Worm (Caenorhabditis elegans): ENCODE measurements around the gene dbn-1.

Gene dbn-1

DNA sequence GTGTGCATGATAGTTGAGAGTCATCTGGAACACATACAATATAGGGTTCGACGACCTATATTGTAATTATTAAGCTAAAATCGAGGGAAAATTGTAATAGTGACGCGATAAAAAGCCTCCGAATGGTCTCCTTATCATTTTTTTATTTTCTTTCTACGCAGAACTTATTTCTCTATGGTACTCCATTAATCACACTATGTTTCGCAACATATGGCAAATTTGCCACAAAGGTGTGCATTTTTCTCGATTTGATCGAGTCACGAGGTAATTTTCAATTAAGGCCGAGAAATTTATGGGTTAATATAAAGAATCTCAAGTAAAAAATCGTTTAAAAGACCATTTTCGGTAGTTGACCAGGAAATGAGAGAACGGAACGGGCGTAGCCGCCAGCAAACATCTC lies at the start of gene dbn-1:
Gene dbn-1 (minus strand): TSS at position 24 of the 400 bp plus-strand sequence.
- no peak for TF ChIP-seq W03F9.2 (tag; optimal IDR thresholded peaks at IDR 0.05)
- no peak for TF ChIP-seq him-1 (tag; optimal IDR thresholded peaks at IDR 0.05)

DNA sequence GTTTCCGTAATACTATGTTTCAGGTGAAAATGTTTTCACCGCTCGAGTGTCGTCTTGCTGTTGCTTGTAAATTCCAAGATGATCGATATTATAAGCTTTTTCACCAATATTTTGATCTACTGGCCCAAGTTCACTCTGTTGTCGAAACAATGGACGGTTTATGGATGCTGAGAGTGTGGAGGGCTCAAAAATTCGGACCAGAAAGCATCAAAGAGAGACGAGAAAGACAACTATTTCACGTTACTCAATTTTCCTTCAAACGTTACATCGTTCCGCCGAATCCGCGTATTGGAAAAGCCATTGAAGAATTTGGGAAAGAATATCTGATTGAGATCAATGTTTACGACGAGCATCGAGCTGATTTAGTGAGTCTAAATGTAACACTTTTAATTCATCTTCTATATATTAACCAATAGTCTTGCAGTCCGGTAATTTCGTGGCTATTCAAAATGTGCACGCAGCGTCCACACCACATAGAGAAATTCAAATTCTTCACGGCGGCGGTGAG lies 18.4 kb upstream of the dbn-1 start, which contains the start of gene pot-3:
Gene pot-3 (plus strand): TSS at position 17 of the 508 bp plus-strand sequence.
- TF ChIP-seq him-1 (tag; optimal IDR thresholded peaks at IDR 0.05) (no peak), W03F9.2 (tag; optimal IDR thresholded peaks at IDR 0.05) (no peak), dao-5 (tag; optimal IDR thresholded peaks at IDR 0.05) (no peak)

DNA sequence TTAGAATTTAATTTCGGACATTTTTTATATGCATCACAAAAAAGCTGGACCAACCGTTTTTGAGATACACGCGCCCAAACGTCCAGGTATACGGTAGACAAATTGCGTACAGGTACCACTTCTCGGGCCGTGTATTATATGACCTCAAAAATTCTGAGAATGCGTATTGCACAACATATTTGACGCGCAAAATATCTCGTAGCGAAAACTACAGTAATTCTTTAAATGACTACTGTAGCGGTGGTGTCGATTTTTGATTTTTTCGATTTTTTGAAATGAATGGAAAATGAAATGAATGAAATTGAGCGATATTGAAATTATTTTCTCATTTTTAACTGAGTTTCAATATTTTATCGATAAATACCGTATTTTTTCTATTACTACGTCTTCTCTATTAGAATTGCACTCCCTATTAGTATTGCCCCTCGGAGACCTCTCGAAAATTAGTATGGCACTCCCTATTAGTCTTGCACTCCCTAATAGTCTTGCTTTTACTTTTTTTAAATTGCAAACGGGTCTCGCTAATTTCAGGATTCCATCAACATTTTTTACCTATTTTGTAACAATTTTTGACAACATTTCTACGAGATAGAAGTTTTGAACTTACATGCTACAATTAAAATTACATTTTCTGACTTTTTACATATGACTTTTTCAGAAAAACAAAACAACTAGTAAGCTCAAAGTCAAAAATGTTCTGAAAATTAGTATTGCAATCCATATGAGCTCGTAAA lies 17.7 kb upstream of the dbn-1 start:
- no peak for TF ChIP-seq dao-5 (tag; optimal IDR thresholded peaks at IDR 0.05)
- TF ChIP-seq him-1 (tag; optimal IDR thresholded peaks at IDR 0.05): no peak
- no peak for TF ChIP-seq W03F9.2 (tag; optimal IDR thresholded peaks at IDR 0.05)

DNA sequence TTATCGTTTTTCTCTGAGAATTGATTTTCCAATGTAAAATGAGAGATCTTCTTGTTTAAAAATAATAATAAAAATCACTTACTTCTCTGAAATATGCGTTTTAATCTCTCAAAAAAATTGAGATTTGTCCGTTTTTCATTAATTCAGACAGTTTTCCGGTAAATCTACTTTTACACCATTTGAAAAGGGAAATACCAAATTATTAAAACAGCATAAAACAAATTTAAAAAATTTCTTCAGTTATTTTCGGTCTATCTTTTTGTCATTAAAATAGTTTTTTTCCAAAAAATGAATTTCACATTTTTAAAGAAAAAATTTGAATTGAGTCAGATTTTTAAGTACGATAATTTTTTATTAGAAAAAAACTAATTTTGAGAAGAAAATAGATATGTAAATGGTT lies 16.9 kb upstream of the dbn-1 start:
- TF ChIP-seq dao-5 (tag; optimal IDR thresholded peaks at IDR 0.05) (no peak), him-1 (tag; optimal IDR thresholded peaks at IDR 0.05) (no peak), W03F9.2 (tag; optimal IDR thresholded peaks at IDR 0.05) (no peak)

DNA sequence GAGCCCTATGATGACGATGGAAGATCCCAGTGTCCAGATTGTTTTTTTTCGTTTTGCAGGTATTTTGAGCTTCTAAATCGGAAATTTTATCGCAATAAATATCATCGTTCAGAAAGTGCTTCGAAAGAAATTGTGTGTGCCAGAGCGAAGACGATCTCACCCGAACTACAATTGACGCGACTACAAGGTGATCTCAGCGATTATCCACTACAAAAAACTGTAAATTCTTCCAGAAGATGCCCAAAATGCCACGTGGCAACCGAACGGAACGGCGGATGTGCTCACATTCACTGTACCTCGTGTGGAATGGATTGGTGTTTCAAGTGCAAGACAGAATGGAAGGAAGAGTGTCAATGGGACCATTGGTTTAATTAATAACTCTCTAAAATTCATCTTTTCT lies 11.0 kb upstream of the dbn-1 start, which contains the start of gene mdt-29:
Gene mdt-29 (plus strand): TSS at position 301 of the 400 bp plus-strand sequence.
- TF ChIP-seq him-1 (tag; optimal IDR thresholded peaks at IDR 0.05): no peak
- no peak for TF ChIP-seq dao-5 (tag; optimal IDR thresholded peaks at IDR 0.05)
- TF ChIP-seq W03F9.2 (tag; optimal IDR thresholded peaks at IDR 0.05): no peak

DNA sequence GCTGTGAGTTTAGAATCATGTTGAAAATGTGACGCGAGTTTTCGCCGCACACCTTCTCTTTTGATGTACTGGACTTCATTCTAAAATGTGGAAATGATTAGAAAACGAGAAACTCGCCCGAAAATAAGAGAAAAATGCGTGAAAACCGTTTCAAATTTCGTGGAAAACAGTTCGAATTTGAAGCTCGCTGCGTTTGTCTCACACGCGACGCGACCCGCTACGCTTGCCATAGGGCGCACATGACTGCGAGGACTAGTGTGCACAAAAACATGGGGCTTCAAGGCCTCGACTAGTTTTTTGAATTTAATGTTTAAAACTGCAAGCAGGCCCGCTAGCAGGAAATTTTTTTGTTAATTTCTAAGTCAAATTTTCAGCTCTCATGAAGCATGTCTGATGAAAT lies 9.3 kb upstream of the dbn-1 start, which contains the start of the genes cyk-4 and pdr-1:
Gene cyk-4 (minus strand): TSS at position 80 of the 400 bp plus-strand sequence.
Gene pdr-1 (plus strand): TSS at position 369 of the 400 bp plus-strand sequence.
- TF ChIP-seq dao-5 (tag; optimal IDR thresholded peaks at IDR 0.05) (no peak), W03F9.2 (tag; optimal IDR thresholded peaks at IDR 0.05) (no peak), him-1 (tag; optimal IDR thresholded peaks at IDR 0.05) (no peak)

DNA sequence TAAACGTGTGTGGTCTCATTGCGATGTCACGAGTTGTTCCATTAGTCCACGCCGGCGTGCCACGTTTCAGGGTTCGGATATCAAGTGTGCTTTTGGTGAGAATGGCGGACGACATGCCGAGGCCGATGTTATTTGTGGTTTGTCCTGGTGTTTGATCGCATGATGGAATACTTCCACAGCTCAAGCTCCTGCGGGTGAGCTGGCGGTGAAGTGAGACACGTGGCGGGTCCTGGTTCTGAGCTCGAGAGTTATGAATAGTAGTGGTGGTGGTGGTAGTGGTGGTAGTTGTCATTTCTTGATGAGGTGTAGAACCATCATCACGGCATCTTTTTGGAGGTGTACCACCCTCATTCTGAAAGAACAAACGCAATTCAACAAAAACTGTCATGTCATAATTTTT lies 8.1 kb upstream of the dbn-1 start:
- TF ChIP-seq W03F9.2 (tag; optimal IDR thresholded peaks at IDR 0.05) (no peak), him-1 (tag; optimal IDR thresholded peaks at IDR 0.05) (no peak), dao-5 (tag; optimal IDR thresholded peaks at IDR 0.05) (no peak)

DNA sequence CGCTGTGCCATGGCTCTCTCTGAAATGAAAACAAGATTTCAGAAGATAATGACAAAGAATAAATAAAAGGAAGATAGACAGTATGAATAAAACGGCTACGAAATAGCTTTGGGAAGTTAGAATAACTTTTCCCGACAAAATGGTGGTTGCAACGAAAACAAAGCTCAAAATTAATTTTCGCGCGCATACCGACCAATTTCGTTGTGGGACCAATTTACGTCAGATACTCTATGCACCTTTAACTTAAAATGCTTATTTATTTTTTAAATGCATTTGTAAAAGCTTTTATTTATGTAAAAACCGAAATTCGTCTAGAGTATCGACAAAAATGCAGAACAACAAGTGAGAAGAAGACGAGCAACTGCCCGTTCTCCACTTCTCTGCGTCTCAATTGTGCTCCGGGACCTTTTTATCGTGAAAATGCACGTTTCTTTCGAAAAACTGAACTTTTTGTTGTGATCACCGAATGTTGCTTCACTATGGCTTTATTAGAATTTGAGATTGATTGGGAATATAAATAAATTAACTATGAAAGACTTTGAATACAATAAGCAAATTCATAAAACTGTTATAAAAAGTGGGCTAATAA lies 6.3 kb upstream of the dbn-1 start, which contains the start of gene rml-1:
Gene rml-1 (minus strand): TSS at position 19 of the 589 bp plus-strand sequence.
- TF ChIP-seq him-1 (tag; optimal IDR thresholded peaks at IDR 0.05) (no peak), W03F9.2 (tag; optimal IDR thresholded peaks at IDR 0.05) (no peak), dao-5 (tag; optimal IDR thresholded peaks at IDR 0.05) (no peak)

DNA sequence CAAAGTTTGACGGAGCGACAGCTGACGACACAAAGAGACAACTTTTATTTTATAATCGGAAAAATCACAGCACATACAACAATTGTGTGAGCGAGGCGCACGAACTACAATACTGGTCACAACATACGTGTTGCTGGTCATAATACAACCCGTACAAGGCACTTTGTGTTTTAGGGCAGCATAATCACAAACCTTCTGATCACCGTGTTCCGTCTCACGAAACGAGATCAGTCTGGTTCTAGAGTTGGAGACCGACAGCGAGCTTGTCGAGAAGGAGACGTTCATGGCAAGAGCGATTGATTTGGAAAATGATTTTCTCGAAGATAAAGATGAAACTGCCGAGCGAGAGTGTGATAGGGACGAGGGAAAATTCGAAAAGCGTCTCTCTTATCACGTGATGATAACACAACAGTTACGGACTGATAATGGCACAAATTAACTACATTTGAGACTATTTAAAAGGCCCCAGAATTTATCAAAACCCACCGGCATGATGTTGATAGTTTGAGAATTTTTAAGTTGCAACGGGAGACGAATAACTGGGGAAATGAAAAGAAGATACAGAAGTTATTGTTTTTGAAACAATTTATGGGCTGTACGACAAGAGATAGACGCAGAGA lies 4.9 kb upstream of the dbn-1 start:
- TF ChIP-seq W03F9.2 (tag; optimal IDR thresholded peaks at IDR 0.05) (no peak), him-1 (tag; optimal IDR thresholded peaks at IDR 0.05) (no peak)

DNA sequence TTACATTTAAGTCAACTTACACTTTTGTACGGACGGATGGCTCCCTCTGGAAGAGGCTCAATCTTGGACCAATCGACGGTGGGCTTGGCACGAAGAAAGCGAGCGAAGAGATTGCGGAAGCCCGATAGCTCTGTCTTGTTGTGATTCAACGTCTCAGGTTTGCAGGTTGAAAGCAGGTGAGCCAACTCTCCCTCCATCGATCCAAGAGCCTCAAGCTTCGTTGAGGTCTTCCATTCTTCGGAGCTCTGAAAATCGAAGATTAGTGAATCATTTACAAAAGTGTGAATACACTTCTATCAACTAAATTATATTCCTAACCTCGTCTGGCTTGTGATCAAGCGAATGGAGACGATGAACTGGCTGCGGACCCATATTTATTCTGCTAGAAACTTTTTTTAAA lies 3.9 kb upstream of the dbn-1 start:
- TF ChIP-seq him-1 (tag; optimal IDR thresholded peaks at IDR 0.05) (no peak), dao-5 (tag; optimal IDR thresholded peaks at IDR 0.05) (no peak), W03F9.2 (tag; optimal IDR thresholded peaks at IDR 0.05) (no peak)

DNA sequence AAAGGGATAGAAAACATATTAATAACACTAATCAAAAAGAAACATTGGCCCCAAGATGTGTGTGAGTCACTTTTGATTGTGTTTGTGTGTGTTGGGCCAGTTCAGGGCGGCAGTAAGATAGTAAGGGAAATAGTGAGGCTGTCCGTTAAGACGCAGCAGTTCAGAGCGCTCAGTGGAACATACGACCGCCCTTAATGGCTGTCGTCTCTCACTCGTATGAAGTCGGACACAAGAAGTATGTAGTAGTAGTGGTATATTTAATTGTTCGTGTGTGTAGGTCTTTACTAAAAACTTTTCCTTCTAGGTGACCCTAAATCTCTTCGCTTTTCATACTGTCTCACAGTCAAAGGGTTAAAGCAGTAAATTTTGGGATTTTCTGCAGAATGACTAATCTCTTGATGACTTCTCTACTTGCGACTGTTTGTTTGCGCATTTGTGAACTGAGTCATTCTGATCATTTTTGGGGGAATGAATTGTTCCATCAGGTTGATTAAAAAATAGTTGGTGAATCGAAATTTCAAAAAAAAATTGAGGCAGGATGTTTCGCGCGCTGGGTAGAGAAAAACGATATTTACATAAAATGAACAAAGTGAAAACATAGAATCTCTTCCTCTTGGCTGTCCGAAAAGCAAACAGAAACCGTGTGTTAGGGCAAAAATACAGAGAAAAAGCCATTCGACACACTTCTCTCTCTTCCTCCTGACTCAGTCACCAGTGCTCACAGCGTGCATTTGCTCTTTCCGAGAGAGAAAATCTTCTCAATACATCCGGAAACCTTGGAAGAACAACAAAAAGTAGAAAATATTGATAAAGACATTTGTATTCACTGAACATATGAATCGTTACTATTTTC lies 1.6 kb upstream of the dbn-1 start:
- no peak for TF ChIP-seq him-1 (tag; optimal IDR thresholded peaks at IDR 0.05)
- no peak for TF ChIP-seq W03F9.2 (tag; optimal IDR thresholded peaks at IDR 0.05)
- TF ChIP-seq dao-5 (tag; optimal IDR thresholded peaks at IDR 0.05): no peak

DNA sequence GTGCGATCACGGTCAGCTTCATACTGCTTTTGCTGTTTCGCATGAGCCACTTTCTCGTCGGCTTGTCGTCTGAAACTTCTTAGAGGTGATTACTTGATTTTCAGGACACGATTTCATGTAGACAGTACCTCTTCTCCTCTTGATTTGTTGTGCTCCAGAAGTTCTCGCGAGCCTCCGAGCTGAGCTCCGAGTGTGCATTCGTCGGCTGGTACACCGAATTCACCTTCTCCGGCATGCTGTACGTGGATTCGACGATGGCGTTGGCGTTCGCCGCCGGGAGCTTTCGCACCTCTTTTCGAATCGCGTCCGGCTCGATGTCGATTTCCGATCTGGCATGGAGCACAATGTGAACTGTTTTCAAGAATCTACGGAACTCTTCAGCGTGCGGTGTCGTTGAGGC lies 847 bp downstream of the dbn-1 start:
- TF ChIP-seq dao-5 (tag; optimal IDR thresholded peaks at IDR 0.05) (no peak), W03F9.2 (tag; optimal IDR thresholded peaks at IDR 0.05) (no peak), him-1 (tag; optimal IDR thresholded peaks at IDR 0.05) (no peak)

DNA sequence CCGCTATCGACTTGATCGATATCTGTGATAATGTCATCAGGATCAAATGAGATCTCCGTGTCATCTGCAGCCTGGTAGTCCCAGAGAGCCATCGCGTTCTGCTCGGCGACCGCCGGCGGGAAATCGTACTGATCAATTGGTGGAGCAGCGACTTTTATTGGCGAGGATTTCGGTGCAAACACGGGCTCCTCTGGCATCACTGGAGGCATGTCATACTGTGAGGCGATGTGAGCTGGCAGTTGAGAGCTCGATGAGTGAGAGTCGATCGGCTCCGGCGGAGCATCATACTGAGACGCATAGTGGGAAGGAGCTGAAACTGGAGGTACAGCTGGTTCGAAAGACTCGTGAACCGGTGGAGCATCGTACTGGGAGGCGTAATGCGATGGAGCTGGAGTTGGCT lies 2.2 kb downstream of the dbn-1 start:
- no peak for TF ChIP-seq W03F9.2 (tag; optimal IDR thresholded peaks at IDR 0.05)
- TF ChIP-seq him-1 (tag; optimal IDR thresholded peaks at IDR 0.05): no peak
- no peak for TF ChIP-seq dao-5 (tag; optimal IDR thresholded peaks at IDR 0.05)
